Fruit fly (Drosophila melanogaster) whole organism, embryonic: ENCODE results near the gene Srrm234.
A peak's percentile ranks its signal among the peaks of the same experiment; 100 is the strongest.

Source experiments
- CG11560 ChIP-seq: fragments of 200-800 bp; sonication (Bioruptor generic); IDR thresholded peaks from 3 replicates; pipeline ENCODE4 v1.3.6; 2022; ENCODE audit warnings: missing biosample characterization, missing genetic modification characterization
- CG12236 ChIP-seq: fragments of 200-800 bp; sonication (Bioruptor generic); optimal IDR thresholded peaks from 2 replicates; lab custom pipeline; 2016; ENCODE audit warnings: missing biosample characterization, missing genetic modification characterization
- CG12391 ChIP-seq: fragments of 200-800 bp; sonication (Bioruptor generic); optimal IDR thresholded peaks from 3 replicates; lab custom pipeline; 2018; ENCODE audit warnings: missing biosample characterization, mild to moderate bottlenecking, missing genetic modification characterization, moderate library complexity
- CG14050 ChIP-seq: fragments of 200-800 bp; sonication (Bioruptor generic); IDR thresholded peaks from 3 replicates; pipeline ENCODE4 v1.3.6; 2022; ENCODE audit warnings: missing biosample characterization, missing genetic modification characterization
- CG15269 ChIP-seq: fragments of 200-800 bp; sonication (Bioruptor generic); optimal IDR thresholded peaks from 2 replicates; lab custom pipeline; 2018; ENCODE audit warnings: missing biosample characterization, mild to moderate bottlenecking, missing genetic modification characterization, moderate library complexity
- CG15479 ChIP-seq: fragments of 200-800 bp; sonication (Bioruptor generic); optimal IDR thresholded peaks from 3 replicates; lab custom pipeline; 2019; ENCODE audit warnings: missing biosample characterization, mild to moderate bottlenecking, missing genetic modification characterization, moderate library complexity
- CG18764 ChIP-seq: fragments of 200-800 bp; sonication (Bioruptor generic); optimal IDR thresholded peaks from 3 replicates; lab custom pipeline; 2016; ENCODE audit warnings: missing biosample characterization, missing genetic modification characterization
- CG2129 ChIP-seq: fragments of 200-800 bp; sonication (Bioruptor generic); IDR thresholded peaks from 2 replicates; pipeline ENCODE4 v1.3.6; 2022; ENCODE audit warnings: missing biosample characterization, missing genetic modification characterization; ENCODE audit not compliant: partially characterized antibody
- CG34224 ChIP-seq: fragments of 200-800 bp; sonication (Bioruptor generic); IDR thresholded peaks from 3 replicates; pipeline ENCODE4 v1.3.6; 2022; ENCODE audit warnings: missing biosample characterization, missing genetic modification characterization; ENCODE audit not compliant: partially characterized antibody
- CG5180 ChIP-seq: fragments of 200-800 bp; sonication (Bioruptor generic); optimal IDR thresholded peaks from 3 replicates; lab custom pipeline; 2017; ENCODE audit warnings: missing biosample characterization, missing genetic modification characterization, mild to moderate bottlenecking, moderate library complexity, missing genetic modification reagents
- CG6254 ChIP-seq: fragments of 200-800 bp; sonication (Bioruptor generic); optimal IDR thresholded peaks from 3 replicates; lab custom pipeline; 2017; ENCODE audit warnings: mild to moderate bottlenecking, missing biosample characterization, missing genetic modification reagents, missing genetic modification characterization
- CG6272 ChIP-seq: fragments of 200-800 bp; sonication (Bioruptor generic); IDR thresholded peaks from 2 replicates; pipeline ENCODE4 v1.3.6; 2022; ENCODE audit warnings: missing biosample characterization, missing genetic modification characterization
- CG7271 ChIP-seq: fragments of 200-800 bp; sonication (Bioruptor generic); optimal IDR thresholded peaks from 2 replicates; lab custom pipeline; 2018; ENCODE audit warnings: missing biosample characterization, mild to moderate bottlenecking, missing genetic modification characterization, moderate library complexity
- CG7963 ChIP-seq: fragments of 200-800 bp; sonication (Bioruptor generic); IDR thresholded peaks from 3 replicates; pipeline ENCODE4 v1.3.6; 2022; ENCODE audit warnings: missing biosample characterization, missing genetic modification characterization; ENCODE audit not compliant: partially characterized antibody
- CG9932 ChIP-seq: fragments of 200-800 bp; sonication (Bioruptor generic); IDR thresholded peaks from 2 replicates; pipeline ENCODE4 v1.3.6; 2022; ENCODE audit warnings: missing biosample characterization, missing genetic modification characterization
- Dref ChIP-seq: fragments of 200-800 bp; sonication (Bioruptor generic); IDR thresholded peaks from 2 replicates; pipeline ENCODE4 v1.3.6; 2022; ENCODE audit warnings: missing biosample characterization, missing genetic modification characterization
- ERR ChIP-seq: fragments of 200-800 bp; sonication (Bioruptor generic); optimal IDR thresholded peaks from 2 replicates; lab custom pipeline; 2016; ENCODE audit warnings: missing biosample characterization, missing genetic modification characterization
- Fer1 ChIP-seq: fragments of 200-800 bp; sonication (Bioruptor generic); optimal IDR thresholded peaks from 2 replicates; lab custom pipeline; 2017; ENCODE audit warnings: missing biosample characterization, mild to moderate bottlenecking, missing genetic modification characterization
- Gsc ChIP-seq: fragments of 200-800 bp; sonication (Bioruptor generic); IDR thresholded peaks from 2 replicates; pipeline ENCODE4 v1.3.6; 2022; ENCODE audit warnings: missing biosample characterization, missing genetic modification characterization
- Hey ChIP-seq: fragments of 200-800 bp; sonication (Bioruptor generic); optimal IDR thresholded peaks from 3 replicates; lab custom pipeline; 2018; ENCODE audit warnings: missing biosample characterization, mild to moderate bottlenecking, missing genetic modification characterization
- HmgZ ChIP-seq: fragments of 200-800 bp; sonication (Bioruptor generic); optimal IDR thresholded peaks from 2 replicates; lab custom pipeline; 2018; ENCODE audit warnings: missing biosample characterization, mild to moderate bottlenecking, missing genetic modification characterization
- Hmx ChIP-seq: fragments of 200-800 bp; sonication (Bioruptor generic); optimal IDR thresholded peaks from 2 replicates; lab custom pipeline; 2016; ENCODE audit warnings: missing biosample characterization, missing genetic modification characterization
- MBD-R2 ChIP-seq: fragments of 200-800 bp; sonication (Bioruptor generic); IDR thresholded peaks from 2 replicates; pipeline ENCODE4 v1.3.6; 2022; ENCODE audit warnings: missing biosample characterization, missing genetic modification characterization
- Sin3A ChIP-seq: fragments of >200 bp; optimal IDR thresholded peaks from 2 replicates; lab custom pipeline; 2018
- Stat92E ChIP-seq, 3 experiments: fragments of >200 bp in 2 of 3; fragments of 200-800 bp in 1 of 3; sonication (Bioruptor generic) in 1 of 3; optimal IDR thresholded peaks; 2 replicates each; lab custom pipeline; 2017 to 2019; ENCODE audit warnings: missing biosample characterization in 3 of 3, missing genetic modification characterization in 3 of 3, mild to moderate bottlenecking in 1 of 3, moderate library complexity in 1 of 3
- crc ChIP-seq: fragments of 200-800 bp; sonication (Bioruptor generic); optimal IDR thresholded peaks from 2 replicates; lab custom pipeline; 2016; ENCODE audit warnings: missing biosample characterization, missing genetic modification characterization
- croc ChIP-seq: fragments of 200-800 bp; sonication (Bioruptor generic); conservative IDR thresholded peaks from 3 replicates; pipeline ENCODE4 v1.3.6; 2022; ENCODE audit warnings: missing biosample characterization, missing genetic modification characterization
- gsb ChIP-seq: fragments of 200-800 bp; sonication (Bioruptor generic); IDR thresholded peaks from 2 replicates; pipeline ENCODE4 v1.3.6; 2022; ENCODE audit warnings: missing biosample characterization, missing genetic modification characterization
- h ChIP-seq: fragments of >200 bp; optimal IDR thresholded peaks from 2 replicates; lab custom pipeline; 2017
- hkb ChIP-seq, 2 experiments: fragments of 200-800 bp in 1 of 2; fragments of >200 bp in 1 of 2; sonication (Bioruptor generic) in 1 of 2; IDR thresholded peaks in 1 of 2; optimal IDR thresholded peaks in 1 of 2; 2 replicates each; pipeline versions ENCODE4 v1.3.6 to Lab custom; 2017 to 2022; ENCODE audit warnings: missing biosample characterization in 1 of 2, missing genetic modification characterization in 1 of 2
- inv ChIP-seq: fragments of 200-800 bp; sonication (Bioruptor generic); IDR thresholded peaks from 2 replicates; pipeline ENCODE4 v1.3.6; 2022; ENCODE audit warnings: missing biosample characterization, missing genetic modification characterization; ENCODE audit not compliant: partially characterized antibody
- luna ChIP-seq: fragments of 200-800 bp; sonication (Bioruptor generic); optimal IDR thresholded peaks from 2 replicates; lab custom pipeline; 2016; ENCODE audit warnings: missing biosample characterization, missing genetic modification characterization
- maf-S ChIP-seq: fragments of 200-800 bp; sonication (Bioruptor generic); optimal IDR thresholded peaks from 2 replicates; lab custom pipeline; 2016; ENCODE audit warnings: missing biosample characterization, missing genetic modification characterization
- mam ChIP-seq: fragments of 200-800 bp; sonication (Bioruptor generic); optimal IDR thresholded peaks from 3 replicates; lab custom pipeline; 2016; ENCODE audit warnings: missing biosample characterization, missing genetic modification characterization
- oc ChIP-seq: fragments of 200-800 bp; sonication (Bioruptor generic); optimal IDR thresholded peaks from 2 replicates; lab custom pipeline; 2018; ENCODE audit warnings: missing biosample characterization, mild to moderate bottlenecking, missing genetic modification characterization, moderate library complexity
- onecut ChIP-seq: fragments of 200-800 bp; sonication (Bioruptor generic); IDR thresholded peaks from 2 replicates; pipeline ENCODE4 v1.3.6; 2022; ENCODE audit warnings: missing biosample characterization, missing genetic modification characterization
- peb ChIP-seq: fragments of 200-800 bp; sonication (Bioruptor generic); IDR thresholded peaks from 2 replicates; pipeline ENCODE4 v1.3.6; 2022; ENCODE audit warnings: missing biosample characterization, missing genetic modification characterization
- sc ChIP-seq, 3 experiments: fragments of >200 bp in 2 of 3; fragments of 200-800 bp in 1 of 3; sonication (Bioruptor generic) in 1 of 3; optimal IDR thresholded peaks; 2 replicates in 2 of 3; 3 replicates in 1 of 3; lab custom pipeline; 2017; ENCODE audit warnings: mild to moderate bottlenecking in 1 of 3, missing biosample characterization in 1 of 3, missing genetic modification characterization in 1 of 3, missing genetic modification reagents in 1 of 3
- sisA ChIP-seq: fragments of 200-800 bp; sonication (Bioruptor generic); IDR thresholded peaks from 2 replicates; pipeline ENCODE4 v1.3.6; 2022; ENCODE audit warnings: missing biosample characterization, missing genetic modification characterization
- slou ChIP-seq: fragments of 200-800 bp; sonication (Bioruptor generic); optimal IDR thresholded peaks from 3 replicates; lab custom pipeline; 2016; ENCODE audit warnings: missing biosample characterization, missing genetic modification characterization
- slp2 ChIP-seq: fragments of 200-800 bp; sonication (Bioruptor generic); optimal IDR thresholded peaks from 2 replicates; lab custom pipeline; 2016; ENCODE audit warnings: missing biosample characterization, missing genetic modification characterization
- sna ChIP-seq: fragments of 200-800 bp; sonication (Bioruptor generic); IDR thresholded peaks from 2 replicates; pipeline ENCODE4 v1.3.6; 2022; ENCODE audit warnings: missing biosample characterization, missing genetic modification characterization; ENCODE audit not compliant: partially characterized antibody
- stc ChIP-seq: fragments of 200-800 bp; sonication (Bioruptor generic); IDR thresholded peaks from 2 replicates; pipeline ENCODE4 v1.3.6; 2022; ENCODE audit warnings: missing biosample characterization, missing genetic modification characterization
- tll ChIP-seq, 2 experiments: fragments of 200-800 bp in 1 of 2; fragments of >200 bp in 1 of 2; sonication (Bioruptor generic) in 1 of 2; optimal IDR thresholded peaks; 2 replicates each; lab custom pipeline; 2017 to 2019; ENCODE audit warnings: missing biosample characterization in 2 of 2, missing genetic modification characterization in 2 of 2, mild to moderate bottlenecking in 1 of 2, moderate library complexity in 1 of 2
- tna ChIP-seq: fragments of 200-800 bp; sonication (Bioruptor generic); IDR thresholded peaks from 2 replicates; pipeline ENCODE4 v1.3.6; 2022; ENCODE audit warnings: missing biosample characterization, missing genetic modification characterization; ENCODE audit not compliant: partially characterized antibody
- vnd ChIP-seq: fragments of 200-800 bp; sonication (Bioruptor generic); IDR thresholded peaks from 3 replicates; pipeline ENCODE4 v1.3.6; 2022; ENCODE audit warnings: missing biosample characterization, missing genetic modification characterization; ENCODE audit not compliant: partially characterized antibody
- wdn ChIP-seq: fragments of 200-800 bp; sonication (Bioruptor generic); IDR thresholded peaks from 2 replicates; pipeline ENCODE4 v1.3.6; 2022; ENCODE audit warnings: missing biosample characterization, missing genetic modification characterization
- zf30C ChIP-seq: fragments of 200-800 bp; sonication (Bioruptor generic); optimal IDR thresholded peaks from 3 replicates; lab custom pipeline; 2018; ENCODE audit warnings: missing biosample characterization, mild to moderate bottlenecking, missing genetic modification characterization

The Srrm234 gene

DNA sequence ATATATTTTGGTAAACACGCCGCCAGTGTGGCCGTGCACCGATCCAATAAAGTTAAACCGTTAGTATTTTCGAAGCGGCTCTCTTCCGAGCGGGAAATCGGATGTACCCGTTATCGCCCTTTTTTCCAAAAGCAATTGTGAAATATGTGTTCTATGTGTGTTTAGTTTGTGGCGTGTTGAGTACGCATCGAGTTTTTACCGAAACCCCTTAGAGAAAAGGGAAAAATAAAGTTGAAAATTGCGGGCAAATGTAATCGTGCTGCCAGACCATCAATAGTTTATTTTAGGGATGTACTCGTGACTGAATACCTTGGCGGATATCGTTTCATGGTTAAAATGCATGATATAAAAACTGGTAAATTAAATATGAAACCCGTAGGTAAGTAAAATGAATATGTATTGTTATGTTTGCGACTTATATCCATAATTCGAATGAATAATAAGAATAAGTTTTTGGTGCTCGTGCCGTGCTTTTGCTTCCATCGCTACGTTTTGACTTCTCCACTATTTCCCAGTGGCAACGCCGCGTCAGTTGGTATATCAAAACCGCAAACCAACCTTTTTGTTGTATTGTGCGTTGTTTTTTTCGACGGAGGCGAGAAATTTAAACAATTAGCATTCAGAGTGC is 25.6 kb downstream of the Srrm234 start, which contains the start of the genes Mettl2 and Bgb (continued):
- TF ChIP-seq CG7963 (GFP tag; lab: Robert Waterston, UW) (peak; percentile 40; the same call in 2 of the 3 replicates), CG7271 (tag; lab: Kevin White, UChicago) (no peak), peb (peak; percentile 38; the same call in 1 of the 2 replicates), Sin3A (lab: Kevin White, UChicago) (peak; percentile 95), stc (0 out of 2 replicates have a peak, but pooled peaks have one; percentile 39), gsb (no peak), croc (peak; percentile 67), CG2129 (peak; percentile 57), CG15269 (tag; lab: Kevin White, UChicago) (no peak), CG11560 (tag; lab: Robert Waterston, UW) (peak; percentile 71), inv (GFP tag; lab: Robert Waterston, UW) (peak; percentile 84), zf30C (GFP tag; lab: Kevin White, UChicago) (no peak), CG15479 (no peak), sc (optimal IDR thresholded peaks at IDR 0.05; lab: Kevin White, UChicago) (no peak), sc (GFP tag; optimal IDR thresholded peaks at IDR 0.05; lab: Kevin White, UChicago) (no peak), Gsc (GFP tag; lab: Robert Waterston, UW) (peak; percentile 64), Fer1 (GFP tag; lab: Kevin White, UChicago) (peak; percentile 58), tna (0 out of 2 replicates have a peak, but pooled peaks have one; percentile 9), CG9932 (GFP tag; lab: Robert Waterston, UW) (peak; percentile 91), sisA (GFP tag; lab: Robert Waterston, UW) (peak; percentile 93), Hmx (no peak), CG18764 (GFP tag; lab: Kevin White, UChicago) (peak; percentile 72), CG12391 (peak; percentile 75), CG34224 (GFP tag; lab: Robert Waterston, UW) (peak; percentile 70), Stat92E (GFP tag; optimal IDR thresholded peaks at IDR 0.05; lab: Kevin White, UChicago) (no peak), MBD-R2 (GFP tag; lab: Robert Waterston, UW) (peak; percentile 51), CG12236 (GFP tag; lab: Kevin White, UChicago) (peak; percentile 20), oc (tag; lab: Kevin White, UChicago) (no peak), CG5180 (no peak), slp2 (peak; percentile 66), sna (GFP tag; lab: Robert Waterston, UW) (peak; percentile 69; the same call in 1 of the 2 replicates), hkb (optimal IDR thresholded peaks at IDR 0.05; lab: Kevin White, UChicago) (peak; percentile 64), hkb (GFP tag; IDR thresholded peaks at IDR 0.05; lab: Robert Waterston, UW) (peak; percentile 37; the same call in 1 of the 2 replicates), CG6254 (peak; percentile 51), ERR (GFP tag; lab: Kevin White, UChicago) (peak; percentile 28), maf-S (GFP tag; lab: Kevin White, UChicago) (peak; percentile 80), CG14050 (GFP tag; lab: Robert Waterston, UW) (peak; percentile 23; the same call in 2 of the 3 replicates), CG6272 (GFP tag; lab: Robert Waterston, UW) (peak; percentile 89), onecut (GFP tag; lab: Robert Waterston, UW) (peak; percentile 30; the same call in 1 of the 2 replicates), Dref (GFP tag; lab: Robert Waterston, UW) (no peak), vnd (peak; percentile 84), HmgZ (tag; lab: Kevin White, UChicago) (peak; percentile 67), crc (GFP tag; lab: Kevin White, UChicago) (peak; percentile 57), tll (GFP tag; optimal IDR thresholded peaks at IDR 0.05; lab: Kevin White, UChicago) (peak; percentile 93), mam (GFP tag; lab: Kevin White, UChicago) (peak; percentile 90), slou (peak; percentile 63), h (lab: Kevin White, UChicago) (no peak), luna (GFP tag; lab: Kevin White, UChicago) (peak; percentile 21), wdn (GFP tag; lab: Robert Waterston, UW) (peak; percentile 59; the same call in 1 of the 2 replicates), Hey (tag; lab: Kevin White, UChicago) (no peak)
